Worm (Caenorhabditis elegans): Measurements from ENCODE around the gene eak-3.

DNA sequence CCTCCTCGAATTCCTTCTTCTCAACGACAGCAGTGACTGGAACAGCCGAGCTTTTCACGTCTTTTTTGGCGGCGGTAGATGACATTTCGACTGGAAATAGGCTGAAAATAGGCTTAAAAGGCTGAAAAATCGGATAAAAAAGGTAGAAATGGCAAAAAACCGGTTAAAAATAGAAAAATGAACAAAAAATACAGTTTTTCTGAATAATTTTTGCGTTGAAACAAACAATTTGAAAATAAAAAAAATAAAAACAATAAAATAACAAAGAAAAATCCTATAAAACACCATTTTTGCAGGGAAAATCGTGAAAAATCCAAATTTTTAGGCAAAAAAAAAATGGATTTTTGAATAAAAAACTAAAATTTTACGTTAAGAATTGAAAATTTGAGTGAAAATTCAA, 19.8 kb upstream of the eak-3 start, which contains the start of gene dss-1:
- TF ChIP-seq pha-4 (tag; optimal IDR thresholded peaks at IDR 0.05) (no peak), nhr-76 (tag; optimal IDR thresholded peaks at IDR 0.05) (no peak), unc-62 (GFP tag; optimal IDR thresholded peaks at IDR 0.05) (no peak), ztf-11 (tag; optimal IDR thresholded peaks at IDR 0.05) (no peak)
